Fruit fly (Drosophila melanogaster) S2 (cell line): ENCODE data around the gene Myo10A.

ENCODE experiments used
- CG8478 ChIP-seq: fragments of >200 bp; optimal IDR thresholded peaks from 2 replicates; lab custom pipeline; 2018
- CTCF ChIP-seq, 2 experiments: fragments of >200 bp; optimal IDR thresholded peaks; 2 replicates each; lab custom pipeline; 2018

dm6 chrX:10882786-10883185 lies 47.9 kb upstream of the Myo10A start:
- no peak for TF ChIP-seq CG8478 (lab: Kevin White, UChicago)
- TF ChIP-seq CTCF (optimal IDR thresholded peaks at IDR 0.05; lab: Kevin White, UChicago), result no peak
